Fruit fly (Drosophila melanogaster) whole organism, prepupa: ENCODE measurements around the gene CG42342.
A peak's percentile ranks its signal among the peaks of the same experiment; 100 is the strongest.

Experiments used
- CG3032 ChIP-seq: fragments of 200-800 bp; optimal IDR thresholded peaks from 2 replicates; lab custom pipeline; 2019; ENCODE audit warnings: missing biosample characterization, mild to moderate bottlenecking, missing genetic modification characterization, moderate library complexity
- CG32006 ChIP-seq: fragments of 200-800 bp; sonication (Bioruptor generic); optimal IDR thresholded peaks from 3 replicates; lab custom pipeline; 2017; ENCODE audit warnings: missing biosample characterization, mild to moderate bottlenecking, missing genetic modification characterization
- CG34406 ChIP-seq: fragments of 200-800 bp; sonication (Bioruptor generic); optimal IDR thresholded peaks from 3 replicates; lab custom pipeline; 2016; ENCODE audit warnings: missing biosample characterization, missing genetic modification characterization
- CG6163 ChIP-seq: fragments of 200-800 bp; sonication (Bioruptor generic); IDR thresholded peaks from 3 replicates; pipeline ENCODE4 v1.3.6; 2022; ENCODE audit warnings: missing biosample characterization, missing genetic modification characterization
- Sox102F ChIP-seq: fragments of 200-800 bp; sonication (Bioruptor generic); optimal IDR thresholded peaks from 2 replicates; lab custom pipeline; 2016; ENCODE audit warnings: missing biosample characterization, mild to moderate bottlenecking, missing genetic modification characterization
- acj6 ChIP-seq: fragments of 200-800 bp; sonication (Bioruptor generic); optimal IDR thresholded peaks from 3 replicates; lab custom pipeline; 2016; ENCODE audit warnings: missing biosample characterization, missing genetic modification characterization
- dsx ChIP-seq: fragments of 200-800 bp; optimal IDR thresholded peaks from 3 replicates; lab custom pipeline; 2019; ENCODE audit warnings: missing biosample characterization, mild to moderate bottlenecking, missing genetic modification characterization, moderate library complexity; ENCODE audit not compliant: poor library complexity, severe bottlenecking
- net ChIP-seq: fragments of 200-800 bp; sonication (Bioruptor generic); optimal IDR thresholded peaks from 3 replicates; lab custom pipeline; 2016; ENCODE audit warnings: missing biosample characterization, missing genetic modification characterization

DNA sequence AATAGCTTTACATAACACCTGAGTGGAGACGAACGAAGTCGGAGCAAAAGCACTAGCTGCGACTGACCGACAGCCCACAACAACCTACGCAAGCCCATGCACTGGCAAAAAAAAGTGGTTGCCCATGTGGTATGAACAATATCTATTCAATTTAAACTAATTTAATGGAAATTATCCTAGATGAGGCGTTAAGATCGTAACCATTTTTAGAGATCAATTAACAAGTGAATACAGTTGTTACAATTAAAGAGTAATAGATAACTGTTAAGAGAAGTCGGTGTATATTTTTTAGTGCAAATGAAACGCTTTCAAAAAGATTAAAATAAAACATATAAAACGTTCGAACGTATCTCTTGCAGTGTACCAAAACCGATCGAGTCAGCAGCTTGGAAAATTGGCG is 6.4 kb upstream of the CG42342 start:
- peak; percentile 63 for TF ChIP-seq acj6 (GFP tag; lab: Kevin White, UChicago)
- no peak for TF ChIP-seq CG3032 (tag; lab: Kevin White, UChicago)
- TF ChIP-seq CG34406 (GFP tag; lab: Kevin White, UChicago), result peak; percentile 2
- TF ChIP-seq dsx, result peak; percentile 19
- TF ChIP-seq CG6163 (GFP tag; lab: Robert Waterston, UW), result peak; percentile 69
- no peak for TF ChIP-seq Sox102F (GFP tag; lab: Kevin White, UChicago)
- peak; percentile 90 for TF ChIP-seq CG32006 (GFP tag; lab: Kevin White, UChicago)
- TF ChIP-seq net (GFP tag; lab: Kevin White, UChicago), result peak; percentile 70
